Fruit fly (Drosophila melanogaster) whole organism, embryonic: ENCODE data around the gene mRpS35.

Experiments used
- CG10274 ChIP-seq: fragments of 200-800 bp; sonication (Bioruptor generic); optimal IDR thresholded peaks from 3 replicates; lab custom pipeline; 2017; ENCODE audit warnings: missing biosample characterization, mild to moderate bottlenecking, missing genetic modification characterization
- CG10321 ChIP-seq: fragments of 200-800 bp; sonication (Bioruptor generic); IDR thresholded peaks from 2 replicates; pipeline ENCODE4 v1.3.6; 2022; ENCODE audit warnings: missing biosample characterization, missing genetic modification characterization
- CG10366 ChIP-seq: fragments of 200-800 bp; sonication (Bioruptor generic); IDR thresholded peaks from 2 replicates; pipeline ENCODE4 v1.3.6; 2022; ENCODE audit warnings: missing biosample characterization, missing genetic modification characterization
- CG11695 ChIP-seq: fragments of 200-800 bp; sonication (Bioruptor generic); IDR thresholded peaks from 3 replicates; pipeline ENCODE4 v1.3.6; 2022; ENCODE audit warnings: missing biosample characterization, missing genetic modification characterization
- CG15514 ChIP-seq: fragments of 200-800 bp; sonication (Bioruptor generic); optimal IDR thresholded peaks from 3 replicates; lab custom pipeline; 2017; ENCODE audit warnings: missing biosample characterization, missing genetic modification characterization, mild to moderate bottlenecking, moderate library complexity, missing genetic modification reagents
- Dfd ChIP-seq, 2 experiments: fragments of >200 bp; optimal IDR thresholded peaks; 2 replicates each; lab custom pipeline; 2017; ENCODE audit warnings: missing biosample characterization in 2 of 2, missing genetic modification characterization in 2 of 2
- HLH3B ChIP-seq: fragments of 200-800 bp; sonication (Bioruptor generic); IDR thresholded peaks from 2 replicates; pipeline ENCODE4 v1.3.6; 2022; ENCODE audit warnings: missing biosample characterization, missing genetic modification characterization
- Hmx ChIP-seq: fragments of 200-800 bp; sonication (Bioruptor generic); optimal IDR thresholded peaks from 2 replicates; lab custom pipeline; 2016; ENCODE audit warnings: missing biosample characterization, missing genetic modification characterization
- Hr51 ChIP-seq, 2 experiments: fragments of 200-800 bp; sonication (Bioruptor generic); optimal IDR thresholded peaks; 2 replicates in 1 of 2; 3 replicates in 1 of 2; lab custom pipeline; 2016 to 2018; ENCODE audit warnings: missing biosample characterization in 2 of 2, missing genetic modification characterization in 2 of 2, mild to moderate bottlenecking in 1 of 2, moderate library complexity in 1 of 2
- NFAT ChIP-seq: fragments of 200-800 bp; sonication (Bioruptor generic); IDR thresholded peaks from 2 replicates; pipeline ENCODE4 v1.3.6; 2022; ENCODE audit warnings: missing biosample characterization, missing genetic modification characterization
- Usf ChIP-seq: fragments of 200-800 bp; sonication (Bioruptor generic); optimal IDR thresholded peaks from 2 replicates; lab custom pipeline; 2017; ENCODE audit warnings: missing genotype, missing biosample characterization, missing genetic modification characterization
- btn ChIP-seq: fragments of 200-800 bp; sonication (Bioruptor generic); optimal IDR thresholded peaks from 2 replicates; lab custom pipeline; 2016; ENCODE audit warnings: missing biosample characterization, missing genetic modification characterization
- lola ChIP-seq, 3 experiments: fragments of >200 bp in 2 of 3; fragments of 200-800 bp in 1 of 3; sonication (Bioruptor generic) in 1 of 3; optimal IDR thresholded peaks; 2 replicates each; lab custom pipeline; 2017 to 2019; ENCODE audit warnings: missing biosample characterization in 3 of 3, missing genetic modification characterization in 3 of 3, mild to moderate bottlenecking in 1 of 3, moderate library complexity in 1 of 3
- slou ChIP-seq: fragments of 200-800 bp; sonication (Bioruptor generic); optimal IDR thresholded peaks from 3 replicates; lab custom pipeline; 2016; ENCODE audit warnings: missing biosample characterization, missing genetic modification characterization

DNA sequence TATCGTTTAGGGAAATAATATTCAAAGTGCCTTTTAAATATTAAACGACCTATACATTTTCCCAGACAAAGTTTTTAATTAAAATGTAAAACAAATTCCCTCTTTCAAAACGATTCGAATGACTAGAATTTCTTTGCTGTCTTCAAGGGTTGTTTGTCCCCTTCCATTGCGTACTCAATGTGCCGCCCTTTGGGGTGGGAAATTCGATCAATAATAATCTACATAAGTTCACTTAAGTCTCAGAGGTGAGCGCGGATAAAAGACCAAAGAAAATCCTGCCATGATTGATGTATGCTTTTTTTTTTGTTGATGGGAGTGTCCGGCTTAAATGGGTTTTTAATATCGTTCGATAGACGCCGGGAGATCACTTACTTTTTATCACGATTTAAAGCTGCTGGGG lies 39.0 kb downstream of the mRpS35 start:
- TF ChIP-seq CG11695 (GFP tag; lab: Robert Waterston, UW) (no peak), CG10321 (no peak), btn (GFP tag; lab: Kevin White, UChicago) (no peak), CG10274 (GFP tag; lab: Kevin White, UChicago) (no peak), CG15514 (GFP tag; lab: Kevin White, UChicago) (no peak), Hr51 (GFP tag; optimal IDR thresholded peaks at IDR 0.05; lab: Kevin White, UChicago) (no peak), CG10366 (GFP tag; lab: Robert Waterston, UW) (no peak), Dfd (GFP tag; optimal IDR thresholded peaks at IDR 0.05; lab: Kevin White, UChicago) (no peak), HLH3B (GFP tag; lab: Robert Waterston, UW) (no peak), slou (GFP tag; lab: Kevin White, UChicago) (no peak), Hmx (GFP tag; lab: Kevin White, UChicago) (no peak), lola (GFP tag; optimal IDR thresholded peaks at IDR 0.05; lab: Kevin White, UChicago) (no peak), NFAT (no peak), Usf (GFP tag; lab: Kevin White, UChicago) (no peak)
